Worm (Caenorhabditis elegans) whole organism, dauer: ENCODE results near the gene jmjd-4.

ENCODE experiments used
- unc-62 ChIP-seq: sonication (generic microtip); optimal IDR thresholded peaks from 2 replicates; lab custom pipeline; 2017; ENCODE audit warnings: missing biosample characterization, missing genetic modification reagents, missing genetic modification characterization

Gene jmjd-4

ce11 chrIII:10351595-10352207 is 17.9 kb upstream of the jmjd-4 start, which contains the start of gene T07C4.3:
Gene T07C4.3, plus strand, starts transcription at chrIII:10352157.
- no peak for TF ChIP-seq unc-62

ce11 chrIII:10347049-10347448 is 13.2 kb upstream of the jmjd-4 start, which contains the start of gene tbx-8:
Gene tbx-8, plus strand, starts transcription at chrIII:10347349.
- no peak for TF ChIP-seq unc-62

- no peak for TF ChIP-seq unc-62
Observed at ce11 chrIII:10344762-10345161, 10.9 kb upstream of the jmjd-4 start.

ce11 chrIII:10341758-10342157 is 7.9 kb upstream of the jmjd-4 start, which contains the start of gene tbx-9:
Gene tbx-9, minus strand, starts transcription at chrIII:10341858.
- TF ChIP-seq unc-62, result no peak

- no peak for TF ChIP-seq unc-62
Observed at ce11 chrIII:10339949-10340348, 6.1 kb upstream of the jmjd-4 start.

ce11 chrIII:10338992-10339852 is 5.4 kb upstream of the jmjd-4 start:
- no peak for TF ChIP-seq unc-62

ce11 chrIII:10337508-10338166 is 3.8 kb upstream of the jmjd-4 start, which contains the start of gene ttr-15:
Gene ttr-15, plus strand, starts transcription at chrIII:10337847.
- TF ChIP-seq unc-62, result no peak

- no peak for TF ChIP-seq unc-62
Observed at ce11 chrIII:10336109-10336508, 2.3 kb upstream of the jmjd-4 start.

ce11 chrIII:10335086-10335485 is 1.3 kb upstream of the jmjd-4 start, which contains the start of gene ced-9:
Gene ced-9, plus strand, starts transcription at chrIII:10335172.
- no peak for TF ChIP-seq unc-62

ce11 chrIII:10332560-10332959 is 1.3 kb downstream of the jmjd-4 start, which contains the start of gene T07C4.12:
Gene T07C4.12, minus strand, starts transcription at chrIII:10332660.
- TF ChIP-seq unc-62, result no peak

- TF ChIP-seq unc-62, result no peak
Observed at ce11 chrIII:10331232-10331631, 2.6 kb downstream of the jmjd-4 start.

- TF ChIP-seq unc-62, result no peak
Observed at ce11 chrIII:10330372-10331062, 3.3 kb downstream of the jmjd-4 start, which contains the start of gene nex-2. Gene nex-2, minus strand, starts transcription at chrIII:10330422.

- no peak for TF ChIP-seq unc-62
Observed at ce11 chrIII:10329811-10330210, 4.0 kb downstream of the jmjd-4 start.

- TF ChIP-seq unc-62, result no peak
Observed at ce11 chrIII:10328565-10329541, 5.0 kb downstream of the jmjd-4 start.

ce11 chrIII:10326327-10326726 is 7.5 kb downstream of the jmjd-4 start:
- TF ChIP-seq unc-62, result no peak
